Worm (Caenorhabditis elegans) whole organism, late embryonic: ENCODE data around the gene E04F6.9.

Experiments
- nhr-232 ChIP-seq: sonication (generic microtip); optimal IDR thresholded peaks from 2 replicates; lab custom pipeline; 2016; ENCODE audit warnings: missing genetic modification characterization, missing compliant biosample characterization
- tbx-2 ChIP-seq: sonication (generic microtip); optimal IDR thresholded peaks from 2 replicates; lab custom pipeline; 2016; ENCODE audit warnings: missing genetic modification characterization, missing compliant biosample characterization

DNA sequence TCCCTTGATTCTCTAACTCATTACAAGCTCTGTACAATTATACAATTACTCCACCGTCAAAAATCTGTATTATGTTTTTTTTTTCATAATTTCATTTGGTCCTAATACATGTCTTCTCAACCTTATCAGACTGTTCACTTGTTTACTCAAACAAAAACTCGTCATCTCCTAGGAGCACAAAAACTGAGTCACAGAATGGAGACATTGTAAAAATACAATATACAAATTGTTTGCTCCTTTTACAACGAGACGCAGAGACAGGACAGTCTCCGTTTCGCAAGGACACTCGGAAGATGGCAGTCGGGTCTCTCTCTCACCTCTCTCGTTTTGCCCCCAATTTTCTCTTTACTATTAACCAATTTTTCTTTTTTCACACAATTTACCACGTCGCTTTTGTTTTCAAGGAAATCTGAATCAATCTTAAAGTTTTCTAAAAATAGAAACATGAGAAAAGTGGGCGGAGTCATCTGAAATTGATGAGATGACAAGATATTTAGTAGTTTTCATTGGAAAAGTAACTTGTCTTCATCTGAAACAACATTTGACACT lies 43.7 kb upstream of the E04F6.9 start, which contains the start of gene F32A5.8:
- TF ChIP-seq nhr-232: no peak
- TF ChIP-seq tbx-2 (tag; lab: Kevin White, UChicago): no peak
